Worm (Caenorhabditis elegans): ENCODE data around the gene marg-1.

DNA sequence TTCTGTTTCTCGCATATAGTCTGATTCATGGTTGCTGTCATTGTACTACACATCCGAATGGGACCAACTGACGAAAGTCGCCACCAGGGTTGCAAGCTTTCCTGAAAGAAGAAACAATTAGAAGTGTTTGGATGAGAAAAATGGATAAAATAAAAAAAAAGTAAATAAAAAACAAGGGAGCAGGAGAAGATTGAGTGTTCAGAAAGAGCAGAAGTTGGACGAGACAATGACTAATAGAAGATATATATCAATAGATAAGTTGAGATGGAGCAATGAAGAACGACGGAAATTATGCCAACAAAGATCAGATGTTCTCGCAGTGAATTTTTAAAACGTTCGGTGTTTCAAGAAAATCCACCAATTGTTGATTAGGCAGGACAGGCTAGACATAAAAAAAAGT lies 45.9 kb upstream of the marg-1 start, which contains the start of gene fkh-9:
- TF ChIP-seq unc-130 (GFP tag; optimal IDR thresholded peaks at IDR 0.05) = no peak
- TF ChIP-seq nhr-76 (tag; optimal IDR thresholded peaks at IDR 0.05) = no peak
- no peak for TF ChIP-seq lin-39 (tag; optimal IDR thresholded peaks at IDR 0.05)
- TF ChIP-seq lir-3 (tag; optimal IDR thresholded peaks at IDR 0.05) = no peak
- TF ChIP-seq ama-1 (optimal IDR thresholded peaks at IDR 0.05) = no peak
- no peak for TF ChIP-seq hif-1 (tag; optimal IDR thresholded peaks at IDR 0.05)
- no peak for TF ChIP-seq egl-27 (tag; optimal IDR thresholded peaks at IDR 0.05)
- TF ChIP-seq snpc-4 (tag; optimal IDR thresholded peaks at IDR 0.05) = no peak
